Worm (Caenorhabditis elegans) whole organism, young adult: ENCODE data around the gene cyp-14A3.

Experiments used
- C17E4.6 ChIP-seq: fragments of 200-800 bp; sonication (Bioruptor generic); IDR thresholded peaks from 2 replicates; pipeline ENCODE4 v1.3.6; 2022; ENCODE audit warnings: missing genetic modification reagents, missing genetic modification characterization, missing compliant biosample characterization
- T07F8.4 ChIP-seq: sonication (generic microtip); optimal IDR thresholded peaks from 2 replicates; lab custom pipeline; 2016; ENCODE audit warnings: mild to moderate bottlenecking, missing genetic modification characterization, moderate library complexity, missing compliant biosample characterization
- Y95B8A.8 ChIP-seq: fragments of 200-800 bp; sonication (Bioruptor generic); IDR thresholded peaks from 2 replicates; pipeline ENCODE4 v1.3.6; 2022; ENCODE audit warnings: missing genetic modification reagents, missing genetic modification characterization, missing compliant biosample characterization
- ccch-3 ChIP-seq: fragments of 200-800 bp; sonication (Bioruptor generic); optimal IDR thresholded peaks from 2 replicates; lab custom pipeline; 2018; ENCODE audit warnings: mild to moderate bottlenecking, missing genetic modification characterization, missing compliant biosample characterization
- cebp-2 ChIP-seq: fragments of 200-800 bp; sonication (Bioruptor generic); IDR thresholded peaks from 2 replicates; pipeline ENCODE4 v1.3.6; 2022; ENCODE audit warnings: missing genetic modification characterization, missing compliant biosample characterization
- dpff-1 ChIP-seq: sonication (generic microtip); optimal IDR thresholded peaks from 2 replicates; lab custom pipeline; 2017; ENCODE audit warnings: mild to moderate bottlenecking, missing genetic modification characterization, missing compliant biosample characterization
- him-1 ChIP-seq: sonication (generic microtip); optimal IDR thresholded peaks from 2 replicates; lab custom pipeline; 2016; ENCODE audit warnings: missing genotype, missing genetic modification reagents, missing genetic modification characterization, missing compliant biosample characterization
- lin-35 ChIP-seq, 3 experiments: fragments of 150-350 bp in 2 of 3; sonication (generic microtip) in 1 of 3; optimal IDR thresholded peaks; 2 replicates each; lab custom pipeline; 2014 to 2018; ENCODE audit warnings: missing biosample characterization in 3 of 3, missing genetic modification characterization in 3 of 3, missing genetic modification reagents in 3 of 3
- mes-4 ChIP-seq: sonication (generic microtip); optimal IDR thresholded peaks from 2 replicates; lab custom pipeline; 2016; ENCODE audit warnings: missing genotype, missing genetic modification characterization, missing compliant biosample characterization
- nfya-1 ChIP-seq: sonication (generic microtip); optimal IDR thresholded peaks from 2 replicates; lab custom pipeline; 2017; ENCODE audit warnings: antibody characterized with exemption, missing compliant biosample characterization, missing genetic modification characterization, borderline replicate concordance; ENCODE audit not compliant: insufficient read depth
- sdz-38 ChIP-seq: sonication (generic microtip); optimal IDR thresholded peaks from 2 replicates; lab custom pipeline; 2016; ENCODE audit warnings: missing genotype, missing genetic modification characterization, missing compliant biosample characterization
- sea-2 ChIP-seq: fragments of 200-800 bp; sonication (Bioruptor generic); IDR thresholded peaks from 2 replicates; pipeline ENCODE4 v1.3.6; 2022; ENCODE audit warnings: missing genetic modification characterization, missing compliant biosample characterization
- snpc-3.4 ChIP-seq: sonication (generic microtip); optimal IDR thresholded peaks from 2 replicates; lab custom pipeline; 2017; ENCODE audit warnings: missing genetic modification characterization, mild to moderate bottlenecking, missing compliant biosample characterization, antibody characterized with exemption, moderate library complexity, missing genotype, missing genetic modification reagents
- ztf-25 ChIP-seq: fragments of 200-800 bp; sonication (Bioruptor generic); IDR thresholded peaks from 2 replicates; pipeline ENCODE4 v1.3.6; 2022; ENCODE audit warnings: missing genetic modification reagents, missing genetic modification characterization, missing compliant biosample characterization

DNA sequence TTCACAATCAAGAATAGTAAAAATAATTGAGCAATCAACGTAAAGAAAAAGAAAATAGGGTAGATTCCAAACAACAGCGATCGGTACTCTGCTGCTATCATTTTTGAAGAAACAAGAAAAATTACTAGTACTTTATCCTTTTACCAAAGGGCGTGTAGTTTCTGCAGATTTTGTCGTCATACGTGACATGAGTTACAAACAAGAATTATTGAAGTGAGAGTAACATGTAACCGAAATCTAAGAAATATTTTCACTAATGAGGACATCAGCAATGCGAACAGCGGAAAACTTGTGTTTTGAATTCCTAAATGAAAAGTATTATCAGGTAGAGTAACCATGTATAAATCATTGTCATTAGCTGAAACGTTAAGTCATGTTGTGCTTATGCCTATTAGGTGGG, 20.7 kb upstream of the cyp-14A3 start, which contains the start of gene srd-36:
- TF ChIP-seq T07F8.4 (tag; lab: Kevin White, UChicago) (no peak), Y95B8A.8 (GFP tag; lab: Robert Waterston, UW) (no peak), cebp-2 (GFP tag; lab: Robert Waterston, UW) (no peak), lin-35 (GFP tag; optimal IDR thresholded peaks at IDR 0.05; lab: Kevin White, UChicago) (no peak), snpc-3.4 (tag; lab: Kevin White, UChicago) (no peak), nfya-1 (tag; lab: Kevin White, UChicago) (no peak), ccch-3 (GFP tag; lab: Kevin White, UChicago) (no peak), C17E4.6 (no peak), mes-4 (tag; lab: Kevin White, UChicago) (no peak), sea-2 (GFP tag; lab: Robert Waterston, UW) (no peak), sdz-38 (tag; lab: Kevin White, UChicago) (no peak), ztf-25 (no peak), him-1 (tag; lab: Kevin White, UChicago) (no peak), dpff-1 (tag; lab: Kevin White, UChicago) (no peak)
